Fruit fly (Drosophila melanogaster) whole organism, adult: ENCODE measurements around the gene Ugt305A1.

Experiments
- CG11617 ChIP-seq: fragments of 200-800 bp; sonication (Bioruptor generic); optimal IDR thresholded peaks from 2 replicates; lab custom pipeline; 2017; ENCODE audit warnings: mild to moderate bottlenecking, missing biosample characterization, missing genetic modification reagents, missing genetic modification characterization
- CG12768 ChIP-seq: fragments of 200-800 bp; sonication (Bioruptor generic); optimal IDR thresholded peaks from 2 replicates; lab custom pipeline; 2017; ENCODE audit warnings: missing biosample characterization, missing genetic modification characterization, mild to moderate bottlenecking, moderate library complexity, missing genetic modification reagents
- CG14711 ChIP-seq: fragments of 200-800 bp; sonication (Bioruptor generic); optimal IDR thresholded peaks from 2 replicates; lab custom pipeline; 2018; ENCODE audit warnings: missing biosample characterization, mild to moderate bottlenecking, missing genetic modification characterization, moderate library complexity
- CG1620 ChIP-seq: fragments of 200-800 bp; sonication (Bioruptor generic); optimal IDR thresholded peaks from 2 replicates; lab custom pipeline; 2016; ENCODE audit warnings: missing biosample characterization, missing genetic modification characterization
- CG33017 ChIP-seq: fragments of 200-800 bp; sonication (Bioruptor generic); optimal IDR thresholded peaks from 2 replicates; lab custom pipeline; 2018; ENCODE audit warnings: missing biosample characterization, mild to moderate bottlenecking, missing genetic modification characterization, moderate library complexity
- CG5204 ChIP-seq: fragments of 200-800 bp; sonication (Bioruptor generic); optimal IDR thresholded peaks from 2 replicates; lab custom pipeline; 2016; ENCODE audit warnings: missing biosample characterization, missing genetic modification characterization
- CG7045 ChIP-seq: fragments of 200-800 bp; sonication (Bioruptor generic); optimal IDR thresholded peaks from 2 replicates; lab custom pipeline; 2017; ENCODE audit warnings: missing biosample characterization, mild to moderate bottlenecking, missing genetic modification characterization
- CG7101 ChIP-seq: fragments of 200-800 bp; sonication (Bioruptor generic); optimal IDR thresholded peaks from 2 replicates; lab custom pipeline; 2018; ENCODE audit warnings: missing biosample characterization, mild to moderate bottlenecking, missing genetic modification characterization, moderate library complexity
- Clk ChIP-seq: fragments of 200-800 bp; sonication (Bioruptor generic); optimal IDR thresholded peaks from 2 replicates; lab custom pipeline; 2017; ENCODE audit warnings: missing biosample characterization, missing genetic modification characterization
- Crg-1 ChIP-seq: fragments of 200-800 bp; sonication (Bioruptor generic); optimal IDR thresholded peaks from 2 replicates; lab custom pipeline; 2016; ENCODE audit warnings: missing biosample characterization, missing genetic modification characterization
- Hr96 ChIP-seq: fragments of 200-800 bp; sonication (Bioruptor generic); optimal IDR thresholded peaks from 2 replicates; lab custom pipeline; 2016; ENCODE audit warnings: missing biosample characterization, missing genetic modification characterization
- Mnt ChIP-seq: fragments of 200-800 bp; sonication (Bioruptor generic); optimal IDR thresholded peaks from 2 replicates; lab custom pipeline; 2016; ENCODE audit warnings: missing biosample characterization, mild to moderate bottlenecking, missing genetic modification characterization
- bab1 ChIP-seq: fragments of 200-800 bp; sonication (Bioruptor generic); optimal IDR thresholded peaks from 3 replicates; lab custom pipeline; 2019; ENCODE audit warnings: missing biosample characterization, mild to moderate bottlenecking, missing genetic modification characterization, moderate library complexity
- cic ChIP-seq: fragments of 200-800 bp; sonication (Bioruptor generic); optimal IDR thresholded peaks from 2 replicates; lab custom pipeline; 2017; ENCODE audit warnings: missing biosample characterization, mild to moderate bottlenecking, missing genetic modification characterization, moderate library complexity
- cnc ChIP-seq, 2 experiments: fragments of >200 bp; optimal IDR thresholded peaks; 2 replicates each; lab custom pipeline; 2017
- kay ChIP-seq: fragments of 200-800 bp; sonication (Bioruptor generic); peaks from one replicate; lab custom pipeline; 2016; ENCODE audit warnings: missing biosample characterization, missing genetic modification characterization, borderline replicate concordance
- ovo ChIP-seq: fragments of 200-800 bp; sonication (Bioruptor generic); optimal IDR thresholded peaks from 2 replicates; lab custom pipeline; 2016; ENCODE audit warnings: missing biosample characterization, missing genetic modification characterization
- pad ChIP-seq: fragments of 200-800 bp; sonication (Bioruptor generic); optimal IDR thresholded peaks from 3 replicates; lab custom pipeline; 2017; ENCODE audit warnings: missing biosample characterization, missing genetic modification characterization, mild to moderate bottlenecking, moderate library complexity, missing genetic modification reagents
- tj ChIP-seq: fragments of 200-800 bp; sonication (Bioruptor generic); optimal IDR thresholded peaks from 3 replicates; lab custom pipeline; 2017; ENCODE audit warnings: missing biosample characterization, mild to moderate bottlenecking, missing genetic modification characterization, moderate library complexity
- toe ChIP-seq: fragments of 200-800 bp; sonication (Bioruptor generic); optimal IDR thresholded peaks from 2 replicates; lab custom pipeline; 2016; ENCODE audit warnings: missing biosample characterization, missing genetic modification characterization

Gene Ugt305A1

DNA sequence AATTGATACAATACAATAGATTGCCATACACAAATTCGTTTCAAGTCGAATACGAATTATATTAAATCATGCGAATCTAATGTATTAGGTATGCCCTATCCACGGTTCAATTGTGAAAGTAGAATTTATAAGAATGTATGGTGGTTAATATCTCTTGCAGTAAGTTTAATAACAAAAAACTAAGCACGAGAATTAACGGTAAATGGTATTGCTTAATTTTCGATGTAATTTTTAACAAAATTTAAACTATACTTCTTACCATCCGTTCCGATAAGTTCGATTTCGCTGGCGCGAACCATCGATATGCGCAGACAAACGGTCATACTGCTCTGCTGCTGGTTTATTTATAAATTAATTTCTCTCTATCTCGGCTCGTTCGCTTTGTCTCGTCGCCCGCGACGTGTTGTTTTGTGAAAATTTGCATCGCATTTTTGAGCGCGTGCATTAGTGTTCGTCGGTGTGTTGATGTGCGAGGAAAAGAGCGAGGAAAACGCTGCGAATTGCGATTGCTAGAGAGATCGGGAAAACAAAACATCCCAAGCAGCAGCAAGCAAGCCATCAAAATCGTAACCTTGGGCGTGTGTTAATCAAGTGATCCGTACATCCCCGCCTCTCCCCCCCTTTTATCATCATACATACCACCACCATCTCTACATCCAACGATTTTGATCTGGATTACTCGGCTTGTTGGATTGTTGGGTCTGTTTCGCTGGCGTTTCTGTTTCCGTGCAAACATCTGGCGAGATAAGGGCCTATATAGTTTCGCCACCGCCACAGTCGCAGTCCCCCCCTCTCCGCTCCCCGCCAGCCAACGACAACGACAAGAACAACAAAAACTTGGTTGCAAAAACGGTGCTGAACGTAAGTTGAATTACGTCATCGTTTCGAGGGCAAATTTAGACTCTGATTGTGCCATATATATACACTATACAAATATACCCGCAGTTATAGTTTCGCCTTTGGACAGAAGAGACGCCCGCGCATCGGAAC is 44.0 kb downstream of the Ugt305A1 start, which contains the start of gene Fit1:
Fit1 (plus strand) TSS at position 307 of the 990 bp plus-strand sequence.
- peak; percentile 76 for TF ChIP-seq Mnt
- peak; percentile 22 for TF ChIP-seq Hr96 (GFP tag; lab: Kevin White, UChicago)
- no peak for TF ChIP-seq toe (GFP tag; lab: Kevin White, UChicago)
- no peak for TF ChIP-seq bab1 (GFP tag; lab: Kevin White, UChicago)
- TF ChIP-seq CG7101 (tag; lab: Kevin White, UChicago) = no peak
- peak; percentile 51 for TF ChIP-seq ovo (GFP tag; lab: Kevin White, UChicago)
- peak; percentile 60 for TF ChIP-seq CG11617 (GFP tag; lab: Kevin White, UChicago)
- TF ChIP-seq CG1620 = no peak
- peak; percentile 37 for TF ChIP-seq pad (GFP tag; lab: Kevin White, UChicago)
- no peak for TF ChIP-seq CG14711
- TF ChIP-seq CG33017 (tag; lab: Kevin White, UChicago) = no peak
- TF ChIP-seq Crg-1 = peak; percentile 47
- no peak for TF ChIP-seq CG5204
- peak; percentile 69 for TF ChIP-seq kay (GFP tag; lab: Kevin White, UChicago)
- TF ChIP-seq tj (GFP tag; lab: Kevin White, UChicago) = peak; percentile 43
- no peak for TF ChIP-seq cnc (optimal IDR thresholded peaks at IDR 0.05; lab: Kevin White, UChicago)
- TF ChIP-seq Clk (GFP tag; lab: Kevin White, UChicago) = no peak
- TF ChIP-seq CG12768 (GFP tag; lab: Kevin White, UChicago) = peak; percentile 85
- peak; percentile 21 for TF ChIP-seq CG7045
- TF ChIP-seq cic (GFP tag; lab: Kevin White, UChicago) = peak; percentile 95

- TF ChIP-seq CG7045 = no peak
- no peak for TF ChIP-seq pad (GFP tag; lab: Kevin White, UChicago)
- no peak for TF ChIP-seq CG14711
- TF ChIP-seq kay (GFP tag; lab: Kevin White, UChicago) = peak; percentile 94
- peak; percentile 72 for TF ChIP-seq cic (GFP tag; lab: Kevin White, UChicago)
- no peak for TF ChIP-seq toe (GFP tag; lab: Kevin White, UChicago)
- no peak for TF ChIP-seq CG1620
- no peak for TF ChIP-seq tj (GFP tag; lab: Kevin White, UChicago)
- no peak for TF ChIP-seq Hr96 (GFP tag; lab: Kevin White, UChicago)
- TF ChIP-seq CG12768 (GFP tag; lab: Kevin White, UChicago) = peak; percentile 35
- TF ChIP-seq Crg-1 = no peak
- no peak for TF ChIP-seq CG7101 (tag; lab: Kevin White, UChicago)
These were observed 47.5 kb downstream of the Ugt305A1 start for dm6 chr3L:4107120-4107519.

- TF ChIP-seq CG11617 (GFP tag; lab: Kevin White, UChicago) (peak; percentile 51), Clk (GFP tag; lab: Kevin White, UChicago) (peak; percentile 32), CG12768 (GFP tag; lab: Kevin White, UChicago) (peak; percentile 45), CG7045 (no peak), tj (GFP tag; lab: Kevin White, UChicago) (peak; percentile 37), bab1 (GFP tag; lab: Kevin White, UChicago) (peak; percentile 76), pad (GFP tag; lab: Kevin White, UChicago) (no peak), cnc (optimal IDR thresholded peaks at IDR 0.05; lab: Kevin White, UChicago) (no peak), Mnt (peak; percentile 79), cic (GFP tag; lab: Kevin White, UChicago) (peak; percentile 58), toe (GFP tag; lab: Kevin White, UChicago) (peak; percentile 16)
These were observed 48.7 kb downstream of the Ugt305A1 start, which contains the start of gene Ack for dm6 chr3L:4108072-4108843. Gene Ack (plus strand): TSS chr3L:4108186.

- TF ChIP-seq CG33017 (tag; lab: Kevin White, UChicago) (peak; percentile 33), tj (GFP tag; lab: Kevin White, UChicago) (no peak), CG12768 (GFP tag; lab: Kevin White, UChicago) (peak; percentile 23), kay (GFP tag; lab: Kevin White, UChicago) (peak; percentile 42), ovo (GFP tag; lab: Kevin White, UChicago) (no peak), cic (GFP tag; lab: Kevin White, UChicago) (no peak), cnc (optimal IDR thresholded peaks at IDR 0.05; lab: Kevin White, UChicago) (no peak), CG14711 (peak; percentile 32), CG1620 (peak; percentile 28), Crg-1 (peak; percentile 21), Hr96 (GFP tag; lab: Kevin White, UChicago) (no peak), bab1 (GFP tag; lab: Kevin White, UChicago) (peak; percentile 68), CG11617 (GFP tag; lab: Kevin White, UChicago) (peak; percentile 31), Mnt (no peak), Clk (GFP tag; lab: Kevin White, UChicago) (no peak), pad (GFP tag; lab: Kevin White, UChicago) (peak; percentile 21), CG5204 (no peak), toe (GFP tag; lab: Kevin White, UChicago) (no peak), CG7101 (tag; lab: Kevin White, UChicago) (peak; percentile 16), CG7045 (peak; percentile 38)
These were observed 49.4 kb downstream of the Ugt305A1 start for dm6 chr3L:4108844-4109494.
